Fruit fly (Drosophila melanogaster) whole organism: ENCODE measurements around the gene Arl6IP1.
A peak's percentile ranks its signal among the peaks of the same experiment; 100 is the strongest.

ENCODE experiments used
- CG8478 ChIP-seq: fragments of >200 bp; optimal IDR thresholded peaks from 2 replicates; lab custom pipeline; 2018; ENCODE audit warnings: inconsistent platforms
- Dll ChIP-seq: fragments of >200 bp; optimal IDR thresholded peaks from 2 replicates; lab custom pipeline; 2017
- EcR ChIP-seq, 2 experiments: fragments of >200 bp; optimal IDR thresholded peaks; 2 replicates each; lab custom pipeline; 2017; ENCODE audit warnings: missing biosample characterization in 2 of 2, missing genetic modification characterization in 2 of 2, missing genetic modification reagents in 2 of 2
- pan ChIP-seq: fragments of >200 bp; optimal IDR thresholded peaks from 2 replicates; lab custom pipeline; 2017
- psq ChIP-seq: fragments of >200 bp; optimal IDR thresholded peaks from 2 replicates; lab custom pipeline; 2017
- usp ChIP-seq: fragments of >200 bp; optimal IDR thresholded peaks from 2 replicates; lab custom pipeline; 2017; ENCODE audit warnings: missing biosample characterization, missing genetic modification characterization, mixed read lengths

The Arl6IP1 gene

dm6 chr3R:16643591-16643990 is at the start of gene Arl6IP1:
Gene Arl6IP1, plus strand, starts transcription at chr3R:16643605.
- TF ChIP-seq Dll (lab: Kevin White, UChicago) (no peak), usp (GFP tag; lab: Kevin White, UChicago) (no peak), pan (lab: Kevin White, UChicago) (no peak), CG8478 (lab: Kevin White, UChicago) (no peak), psq (lab: Kevin White, UChicago) (no peak), EcR (GFP tag; optimal IDR thresholded peaks at IDR 0.05; lab: Kevin White, UChicago) (no peak)

dm6 chr3R:16594056-16594858 is 49.1 kb upstream of the Arl6IP1 start, which contains the start of gene CG14892:
Gene CG14892, plus strand, starts transcription at chr3R:16594414.
- no peak for TF ChIP-seq Dll (lab: Kevin White, UChicago)
- no peak for TF ChIP-seq usp (GFP tag; lab: Kevin White, UChicago)
- TF ChIP-seq pan (lab: Kevin White, UChicago) = no peak

- no peak for TF ChIP-seq EcR (GFP tag; optimal IDR thresholded peaks at IDR 0.05; lab: Kevin White, UChicago)
- no peak for TF ChIP-seq CG8478 (lab: Kevin White, UChicago)
- no peak for TF ChIP-seq psq (lab: Kevin White, UChicago)
- TF ChIP-seq Dll (lab: Kevin White, UChicago) = no peak
- TF ChIP-seq pan (lab: Kevin White, UChicago) = no peak
- TF ChIP-seq usp (GFP tag; lab: Kevin White, UChicago) = no peak
These were observed 48.4 kb upstream of the Arl6IP1 start for dm6 chr3R:16594961-16595360.

dm6 chr3R:16599647-16600046 is 43.8 kb upstream of the Arl6IP1 start:
- TF ChIP-seq EcR (GFP tag; optimal IDR thresholded peaks at IDR 0.05; lab: Kevin White, UChicago) (peak in 1 of 2 experiments; percentile 38), Dll (lab: Kevin White, UChicago) (no peak), psq (lab: Kevin White, UChicago) (no peak), usp (GFP tag; lab: Kevin White, UChicago) (no peak)

- no peak for TF ChIP-seq CG8478 (lab: Kevin White, UChicago)
- no peak for TF ChIP-seq EcR (GFP tag; optimal IDR thresholded peaks at IDR 0.05; lab: Kevin White, UChicago)
- TF ChIP-seq pan (lab: Kevin White, UChicago) = no peak
- TF ChIP-seq usp (GFP tag; lab: Kevin White, UChicago) = no peak
- TF ChIP-seq Dll (lab: Kevin White, UChicago) = no peak
- no peak for TF ChIP-seq psq (lab: Kevin White, UChicago)
These were observed 42.7 kb upstream of the Arl6IP1 start for dm6 chr3R:16600735-16601134.

- no peak for TF ChIP-seq EcR (GFP tag; optimal IDR thresholded peaks at IDR 0.05; lab: Kevin White, UChicago)
- no peak for TF ChIP-seq psq (lab: Kevin White, UChicago)
- TF ChIP-seq CG8478 (lab: Kevin White, UChicago) = no peak
- no peak for TF ChIP-seq Dll (lab: Kevin White, UChicago)
- TF ChIP-seq pan (lab: Kevin White, UChicago) = no peak
- TF ChIP-seq usp (GFP tag; lab: Kevin White, UChicago) = no peak
These were observed 38.7 kb upstream of the Arl6IP1 start, which contains the start of gene CG10345 for dm6 chr3R:16604715-16605114. Gene CG10345, minus strand, starts transcription at chr3R:16604861.

- TF ChIP-seq usp (GFP tag; lab: Kevin White, UChicago) (no peak), EcR (GFP tag; optimal IDR thresholded peaks at IDR 0.05; lab: Kevin White, UChicago) (no peak), pan (lab: Kevin White, UChicago) (no peak), Dll (lab: Kevin White, UChicago) (no peak), CG8478 (lab: Kevin White, UChicago) (no peak), psq (lab: Kevin White, UChicago) (no peak)
These were observed 37.5 kb upstream of the Arl6IP1 start for dm6 chr3R:16605929-16606328.

dm6 chr3R:16608920-16609319 is 34.5 kb upstream of the Arl6IP1 start, which contains the start of gene NPF:
Gene NPF, plus strand, starts transcription at chr3R:16609220.
- TF ChIP-seq CG8478 (lab: Kevin White, UChicago) (no peak), pan (lab: Kevin White, UChicago) (no peak), usp (GFP tag; lab: Kevin White, UChicago) (no peak), psq (lab: Kevin White, UChicago) (no peak), EcR (GFP tag; optimal IDR thresholded peaks at IDR 0.05; lab: Kevin White, UChicago) (no peak), Dll (lab: Kevin White, UChicago) (no peak)

dm6 chr3R:16611240-16611639 is 32.2 kb upstream of the Arl6IP1 start:
- TF ChIP-seq Dll (lab: Kevin White, UChicago) (no peak), psq (lab: Kevin White, UChicago) (no peak), usp (GFP tag; lab: Kevin White, UChicago) (no peak), EcR (GFP tag; optimal IDR thresholded peaks at IDR 0.05; lab: Kevin White, UChicago) (no peak), pan (lab: Kevin White, UChicago) (no peak), CG8478 (lab: Kevin White, UChicago) (no peak)

- TF ChIP-seq Dll (lab: Kevin White, UChicago) (no peak), CG8478 (lab: Kevin White, UChicago) (no peak), pan (lab: Kevin White, UChicago) (no peak), EcR (GFP tag; optimal IDR thresholded peaks at IDR 0.05; lab: Kevin White, UChicago) (no peak), usp (GFP tag; lab: Kevin White, UChicago) (no peak), psq (lab: Kevin White, UChicago) (no peak)
These were observed 30.1 kb upstream of the Arl6IP1 start, which contains the start of gene CG12783 for dm6 chr3R:16613300-16613699. Gene CG12783, minus strand, starts transcription at chr3R:16613400.

dm6 chr3R:16614241-16614640 is 29.2 kb upstream of the Arl6IP1 start, which contains the start of gene CG10340:
Gene CG10340, minus strand, starts transcription at chr3R:16614391.
- TF ChIP-seq Dll (lab: Kevin White, UChicago) = no peak
- no peak for TF ChIP-seq usp (GFP tag; lab: Kevin White, UChicago)
- TF ChIP-seq psq (lab: Kevin White, UChicago) = no peak
- no peak for TF ChIP-seq CG8478 (lab: Kevin White, UChicago)
- TF ChIP-seq pan (lab: Kevin White, UChicago) = no peak
- TF ChIP-seq EcR (GFP tag; optimal IDR thresholded peaks at IDR 0.05; lab: Kevin White, UChicago) = no peak
